Fruit fly (Drosophila melanogaster) whole organism, wandering third instar larva: ENCODE data around the gene Nep1.

Experiments
- CG32264 ChIP-seq: fragments of 200-800 bp; sonication (Bioruptor generic); optimal IDR thresholded peaks from 2 replicates; lab custom pipeline; 2016; ENCODE audit warnings: missing biosample characterization, missing genetic modification characterization
- CG9705 ChIP-seq: fragments of 200-800 bp; sonication (Bioruptor generic); optimal IDR thresholded peaks from 2 replicates; lab custom pipeline; 2018; ENCODE audit warnings: missing biosample characterization, mild to moderate bottlenecking, missing genetic modification characterization
- CrebA ChIP-seq: fragments of 200-800 bp; sonication (Bioruptor generic); optimal IDR thresholded peaks from 2 replicates; lab custom pipeline; 2016; ENCODE audit warnings: missing biosample characterization, mild to moderate bottlenecking, missing genetic modification characterization, borderline replicate concordance
- Dfd ChIP-seq: fragments of >200 bp; optimal IDR thresholded peaks from 2 replicates; lab custom pipeline; 2017; ENCODE audit warnings: missing biosample characterization, missing genetic modification characterization
- Dif ChIP-seq: fragments of 200-275, 200-300 bp; sonication (Bioruptor generic); optimal IDR thresholded peaks from 2 replicates; lab custom pipeline; 2018; ENCODE audit warnings: missing biosample characterization, missing genetic modification characterization; ENCODE audit not compliant: partially characterized antibody
- GATAd ChIP-seq: sonication (Bioruptor generic); optimal IDR thresholded peaks from 2 replicates; lab custom pipeline; 2016; ENCODE audit warnings: missing biosample characterization, missing genetic modification characterization
- HLH106 ChIP-seq: fragments of 200-800 bp; optimal IDR thresholded peaks from 3 replicates; lab custom pipeline; 2019; ENCODE audit warnings: missing biosample characterization, mild to moderate bottlenecking, missing genetic modification characterization, moderate library complexity
- Hnf4 ChIP-seq: fragments of 200-800 bp; sonication (Bioruptor generic); optimal IDR thresholded peaks from 2 replicates; lab custom pipeline; 2016; ENCODE audit warnings: missing biosample characterization, mild to moderate bottlenecking, missing genetic modification characterization
- Hr83 ChIP-seq: fragments of 200-300 bp; sonication (Bioruptor generic); optimal IDR thresholded peaks from 2 replicates; lab custom pipeline; 2016; ENCODE audit warnings: missing biosample characterization, mild to moderate bottlenecking, missing genetic modification characterization, moderate library complexity; ENCODE audit not compliant: poor library complexity, severe bottlenecking
- Jra ChIP-seq: sonication (Bioruptor generic); optimal IDR thresholded peaks from 2 replicates; lab custom pipeline; 2016; ENCODE audit warnings: missing biosample characterization, missing genetic modification characterization
- OdsH ChIP-seq: fragments of 200-800 bp; sonication (Bioruptor generic); optimal IDR thresholded peaks from 2 replicates; lab custom pipeline; 2016; ENCODE audit warnings: missing biosample characterization, mild to moderate bottlenecking, missing genetic modification characterization
- Rel ChIP-seq, 2 experiments: fragments of 200-800 bp; sonication (Bioruptor generic) in 1 of 2; optimal IDR thresholded peaks; 2 replicates in 1 of 2; 3 replicates in 1 of 2; lab custom pipeline; 2016 to 2019; ENCODE audit warnings: mild to moderate bottlenecking in 2 of 2, missing biosample characterization in 2 of 2, missing genetic modification characterization in 2 of 2, moderate library complexity in 1 of 2
- Sp1 ChIP-seq: fragments of 200-800 bp; sonication (Bioruptor generic); optimal IDR thresholded peaks from 3 replicates; lab custom pipeline; 2019; ENCODE audit warnings: missing biosample characterization, mild to moderate bottlenecking, missing genetic modification characterization, moderate library complexity
- Vsx2 ChIP-seq: fragments of 200-300, 225-300 bp; sonication (Bioruptor generic); optimal IDR thresholded peaks from 2 replicates; lab custom pipeline; 2018; ENCODE audit warnings: missing biosample characterization, missing genetic modification characterization; ENCODE audit not compliant: partially characterized antibody
- br ChIP-seq: fragments of 200-800 bp; sonication (Bioruptor generic); optimal IDR thresholded peaks from 2 replicates; lab custom pipeline; 2016; ENCODE audit warnings: missing biosample characterization, missing genetic modification characterization
- brk ChIP-seq: fragments of 200-800 bp; sonication (Bioruptor generic); optimal IDR thresholded peaks from 2 replicates; lab custom pipeline; 2016; ENCODE audit warnings: missing biosample characterization, mild to moderate bottlenecking, missing genetic modification characterization
- dmrt93B ChIP-seq: fragments of 200-800 bp; sonication (Bioruptor generic); optimal IDR thresholded peaks from 2 replicates; lab custom pipeline; 2018; ENCODE audit warnings: missing biosample characterization, mild to moderate bottlenecking, missing genetic modification characterization
- dsf ChIP-seq: sonication (Bioruptor generic); optimal IDR thresholded peaks from 2 replicates; lab custom pipeline; 2016; ENCODE audit warnings: missing biosample characterization, missing genetic modification characterization, borderline replicate concordance
- ey ChIP-seq: fragments of 200-800 bp; sonication (Bioruptor generic); optimal IDR thresholded peaks from 2 replicates; lab custom pipeline; 2016; ENCODE audit warnings: missing biosample characterization, missing genetic modification characterization
- foxo ChIP-seq, 2 experiments: fragments of 200-800 bp; sonication (Bioruptor generic); optimal IDR thresholded peaks; 2 replicates in 1 of 2; 3 replicates in 1 of 2; lab custom pipeline; 2016 to 2017; ENCODE audit warnings: missing biosample characterization in 2 of 2, missing genetic modification characterization in 2 of 2
- fru ChIP-seq: fragments of 200-800 bp; sonication (Bioruptor generic); optimal IDR thresholded peaks from 3 replicates; lab custom pipeline; 2016; ENCODE audit warnings: missing biosample characterization, mild to moderate bottlenecking, missing genetic modification characterization
- h ChIP-seq: fragments of 200-800 bp; sonication (Bioruptor generic); optimal IDR thresholded peaks from 3 replicates; lab custom pipeline; 2016; ENCODE audit warnings: missing biosample characterization, mild to moderate bottlenecking, missing genetic modification characterization
- lola ChIP-seq: fragments of >200 bp; optimal IDR thresholded peaks from 2 replicates; lab custom pipeline; 2017; ENCODE audit warnings: missing biosample characterization, missing genetic modification characterization
- psq ChIP-seq: fragments of 200-800 bp; sonication (Bioruptor generic); optimal IDR thresholded peaks from 3 replicates; lab custom pipeline; 2017; ENCODE audit warnings: missing biosample characterization, mild to moderate bottlenecking, missing genetic modification characterization, moderate library complexity
- rgr ChIP-seq: fragments of 200-800 bp; sonication (Bioruptor generic); optimal IDR thresholded peaks from 3 replicates; lab custom pipeline; 2016; ENCODE audit warnings: missing biosample characterization, mild to moderate bottlenecking, missing genetic modification characterization
- sage ChIP-seq: fragments of 200-800 bp; sonication (Bioruptor generic); optimal IDR thresholded peaks from 2 replicates; lab custom pipeline; 2016; ENCODE audit warnings: missing biosample characterization, mild to moderate bottlenecking, missing genetic modification characterization
- sv ChIP-seq: fragments of 200-800 bp; sonication (Bioruptor generic); optimal IDR thresholded peaks from 3 replicates; lab custom pipeline; 2016; ENCODE audit warnings: missing biosample characterization, missing genetic modification characterization
- tai ChIP-seq: sonication (Bioruptor generic); optimal IDR thresholded peaks from 2 replicates; lab custom pipeline; 2016; ENCODE audit warnings: missing biosample characterization, missing genetic modification characterization
- woc ChIP-seq: sonication (Bioruptor generic); optimal IDR thresholded peaks from 2 replicates; lab custom pipeline; 2016; ENCODE audit warnings: missing biosample characterization, mild to moderate bottlenecking, missing genetic modification characterization

Gene Nep1

DNA sequence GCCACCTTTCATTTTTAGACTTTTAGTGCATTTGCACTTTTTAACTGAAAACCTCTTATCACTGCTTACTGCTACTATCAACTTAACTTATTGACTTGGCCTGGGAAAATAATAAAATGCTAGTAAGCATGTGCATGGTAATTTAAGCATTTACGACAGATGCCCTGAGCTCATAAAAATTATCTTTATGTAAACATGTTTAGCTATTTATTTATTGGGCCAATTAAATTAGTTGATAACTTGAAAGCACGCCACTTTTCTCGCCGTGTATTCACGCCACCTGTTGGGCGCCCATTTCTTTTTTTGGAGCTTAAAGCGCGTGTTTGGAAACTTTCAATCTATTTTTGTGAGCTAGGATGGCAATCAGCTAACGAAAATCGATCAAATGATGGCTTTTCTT, 1.2 kb downstream of the Nep1 start:
- TF ChIP-seq dsf (GFP tag; lab: Kevin White, UChicago) = no peak
- TF ChIP-seq ey (GFP tag; lab: Kevin White, UChicago) = no peak
- TF ChIP-seq rgr (GFP tag; lab: Kevin White, UChicago) = no peak
- TF ChIP-seq CrebA = no peak
- no peak for TF ChIP-seq brk (GFP tag; lab: Kevin White, UChicago)

DNA sequence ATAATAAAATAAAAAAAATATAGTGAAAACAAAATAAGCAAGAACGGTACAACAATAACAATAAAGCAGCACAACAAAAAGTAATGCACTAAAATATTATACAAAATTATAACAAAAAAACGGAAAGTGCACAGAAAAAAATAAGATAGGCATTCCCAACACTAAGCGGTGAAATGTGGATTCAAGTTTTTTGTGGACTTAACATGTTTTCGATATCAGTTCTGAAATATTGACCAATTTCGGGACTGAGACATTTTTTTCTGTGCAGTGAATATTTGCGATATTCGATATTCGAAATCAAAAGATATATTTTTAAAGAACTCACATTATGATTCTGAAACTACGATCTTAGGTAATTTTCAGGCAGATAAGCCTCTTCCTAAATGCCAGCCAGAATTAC, 3.1 kb downstream of the Nep1 start:
- no peak for TF ChIP-seq Dif (GFP tag; lab: Kevin White, UChicago)
- TF ChIP-seq dmrt93B = no peak
- no peak for TF ChIP-seq CG9705 (GFP tag; lab: Kevin White, UChicago)

DNA sequence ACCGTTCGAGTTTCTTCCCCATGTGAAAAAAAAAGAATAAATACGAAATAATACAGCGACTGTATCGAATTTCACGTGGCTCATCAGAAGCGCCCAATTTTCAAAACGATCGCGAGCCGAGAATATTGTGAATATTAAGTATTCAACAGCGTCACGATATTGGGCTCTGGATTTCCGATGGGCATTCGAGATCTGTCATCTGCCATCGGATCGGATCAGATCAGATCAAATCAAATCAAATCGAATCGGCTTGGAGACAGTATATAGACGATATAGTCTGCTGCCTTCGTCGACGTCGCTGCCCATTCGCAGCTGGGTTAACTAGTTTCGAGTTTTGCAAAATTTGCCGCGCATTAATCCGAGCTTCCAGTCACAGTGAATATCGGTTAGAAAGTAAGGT, 3.6 kb downstream of the Nep1 start:
- TF ChIP-seq Sp1 = no peak

DNA sequence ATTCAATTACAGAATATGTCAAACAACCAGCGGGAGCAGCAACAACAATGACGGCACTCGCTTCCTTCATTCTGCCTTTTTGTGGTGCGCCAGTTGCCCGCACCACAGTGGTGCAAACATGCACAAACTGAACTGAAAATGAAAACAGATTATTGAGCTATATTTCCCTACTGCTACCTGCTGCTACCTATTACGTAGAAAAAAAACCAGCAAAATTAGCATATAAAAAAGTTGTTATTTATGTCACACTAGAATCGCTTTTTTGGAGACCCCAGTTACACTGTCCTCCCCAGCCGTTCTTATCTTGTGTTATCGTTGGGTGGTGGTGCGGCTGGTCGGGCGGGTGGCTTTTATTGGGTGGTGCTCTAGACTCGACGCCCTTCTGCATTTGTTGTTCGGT, 6.6 kb downstream of the Nep1 start:
- TF ChIP-seq HLH106 (tag; lab: Kevin White, UChicago) = peak; percentile 62
- no peak for TF ChIP-seq brk (GFP tag; lab: Kevin White, UChicago)
- no peak for TF ChIP-seq Dfd (GFP tag; lab: Kevin White, UChicago)
- peak; percentile 53 for TF ChIP-seq Hnf4 (GFP tag; lab: Kevin White, UChicago)
- peak; percentile 26 for TF ChIP-seq Jra (GFP tag; lab: Kevin White, UChicago)
- peak; percentile 8 for TF ChIP-seq CG32264 (GFP tag; lab: Kevin White, UChicago)
- TF ChIP-seq dmrt93B = peak; percentile 55
- TF ChIP-seq foxo (GFP tag; optimal IDR thresholded peaks at IDR 0.05; lab: Kevin White, UChicago) = peak; percentile 40 to 84
- TF ChIP-seq sv (GFP tag; lab: Kevin White, UChicago) = peak; percentile 54
- TF ChIP-seq Rel (GFP tag; optimal IDR thresholded peaks at IDR 0.05; lab: Kevin White, UChicago) = no peak
- TF ChIP-seq Rel (tag; optimal IDR thresholded peaks at IDR 0.05; lab: Kevin White, UChicago) = no peak
- TF ChIP-seq lola (GFP tag; lab: Kevin White, UChicago) = no peak
- peak; percentile 82 for TF ChIP-seq fru (GFP tag; lab: Kevin White, UChicago)
- no peak for TF ChIP-seq sage (GFP tag; lab: Kevin White, UChicago)
- peak; percentile 45 for TF ChIP-seq tai (GFP tag; lab: Kevin White, UChicago)
- TF ChIP-seq ey (GFP tag; lab: Kevin White, UChicago) = peak; percentile 77
- no peak for TF ChIP-seq Vsx2 (GFP tag; lab: Kevin White, UChicago)
- peak; percentile 47 for TF ChIP-seq woc (GFP tag; lab: Kevin White, UChicago)
- peak; percentile 49 for TF ChIP-seq psq
- no peak for TF ChIP-seq Hr83
- no peak for TF ChIP-seq GATAd (GFP tag; lab: Kevin White, UChicago)
- TF ChIP-seq CG9705 (GFP tag; lab: Kevin White, UChicago) = no peak
- TF ChIP-seq dsf (GFP tag; lab: Kevin White, UChicago) = no peak
- TF ChIP-seq rgr (GFP tag; lab: Kevin White, UChicago) = peak; percentile 70
- TF ChIP-seq Sp1 = no peak
- TF ChIP-seq h = peak; percentile 83
- TF ChIP-seq OdsH (GFP tag; lab: Kevin White, UChicago) = peak; percentile 67
- TF ChIP-seq br (GFP tag; lab: Kevin White, UChicago) = peak; percentile 53

DNA sequence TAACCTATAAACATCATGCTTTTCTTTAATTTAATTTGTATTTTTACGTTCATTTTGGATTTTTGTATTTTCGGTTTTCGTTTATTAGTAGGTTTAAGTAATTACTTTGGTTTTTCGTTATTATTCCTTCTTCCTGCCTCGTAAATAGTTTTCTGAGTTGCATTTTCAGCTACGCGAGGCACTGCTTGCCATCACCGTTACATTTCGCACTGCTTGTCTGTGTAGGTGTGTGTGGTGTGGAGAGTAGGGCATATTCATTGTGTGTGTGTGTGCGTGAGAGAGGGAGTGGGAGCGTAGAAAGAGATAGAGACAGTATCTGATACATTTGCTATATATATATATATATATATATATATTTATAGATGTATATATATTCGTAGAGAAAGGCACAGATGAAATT, 13.7 kb downstream of the Nep1 start:
- TF ChIP-seq HLH106 (tag; lab: Kevin White, UChicago) (no peak), Vsx2 (GFP tag; lab: Kevin White, UChicago) (no peak), brk (GFP tag; lab: Kevin White, UChicago) (no peak), tai (GFP tag; lab: Kevin White, UChicago) (no peak), Dif (GFP tag; lab: Kevin White, UChicago) (no peak), CG9705 (GFP tag; lab: Kevin White, UChicago) (no peak), foxo (GFP tag; optimal IDR thresholded peaks at IDR 0.05; lab: Kevin White, UChicago) (no peak), Dfd (GFP tag; lab: Kevin White, UChicago) (no peak)
- TF ChIP-seq, all 38 proteins: peak for 0
